Fruit fly (Drosophila melanogaster): ENCODE results near the gene miple2.

The miple2 gene

dm6 chr3L:270760-271500 is at the start of gene miple2:
TSS of gene miple2 (plus strand) at chr3L:271200.
- peak; percentile 47 for TF ChIP-seq noc (tag; optimal IDR thresholded peaks at IDR 0.05)

- peak; percentile 64 for TF ChIP-seq noc (tag; optimal IDR thresholded peaks at IDR 0.05)
Observed at dm6 chr3L:223019-223902, 47.7 kb upstream of the miple2 start, which contains the start of the genes pyx and CG33229. TSS of gene pyx (minus strand) at chr3L:223069. TSS of gene CG33229 (plus strand) at chr3L:223852.

dm6 chr3L:224004-224951 is 46.7 kb upstream of the miple2 start:
- no peak for TF ChIP-seq noc (tag; optimal IDR thresholded peaks at IDR 0.05)

- no peak for TF ChIP-seq noc (tag; optimal IDR thresholded peaks at IDR 0.05)
Observed at dm6 chr3L:225120-225519, 45.9 kb upstream of the miple2 start.

- no peak for TF ChIP-seq noc (tag; optimal IDR thresholded peaks at IDR 0.05)
Observed at dm6 chr3L:231504-231903, 39.5 kb upstream of the miple2 start, which contains the start of gene CG42846. TSS of gene CG42846 (minus strand) at chr3L:231604.

- no peak for TF ChIP-seq noc (tag; optimal IDR thresholded peaks at IDR 0.05)
Observed at dm6 chr3L:232267-232666, 38.7 kb upstream of the miple2 start, which contains the start of gene CG34454. TSS of gene CG34454 (minus strand) at chr3L:232350.

- TF ChIP-seq noc (tag; optimal IDR thresholded peaks at IDR 0.05), result no peak
Observed at dm6 chr3L:233251-233650, 37.7 kb upstream of the miple2 start, which contains the start of gene CG34453. TSS of gene CG34453 (minus strand) at chr3L:233351.

dm6 chr3L:234337-234736 is 36.7 kb upstream of the miple2 start:
- no peak for TF ChIP-seq noc (tag; optimal IDR thresholded peaks at IDR 0.05)

- TF ChIP-seq noc (tag; optimal IDR thresholded peaks at IDR 0.05), result no peak
Observed at dm6 chr3L:246644-247199, 24.3 kb upstream of the miple2 start.

dm6 chr3L:247482-248225 is 23.3 kb upstream of the miple2 start, which contains the start of gene mthl14:
TSS of gene mthl14 (plus strand) at chr3L:247491.
- TF ChIP-seq noc (tag; optimal IDR thresholded peaks at IDR 0.05), result no peak

dm6 chr3L:248226-248758 is 22.7 kb upstream of the miple2 start:
- no peak for TF ChIP-seq noc (tag; optimal IDR thresholded peaks at IDR 0.05)

dm6 chr3L:257618-258475 is 13.2 kb upstream of the miple2 start, which contains the start of the genes DIP2 and wac:
TSS of gene DIP2 (minus strand) at chr3L:257954.
TSS of gene wac (plus strand) at chr3L:258176.
- no peak for TF ChIP-seq noc (tag; optimal IDR thresholded peaks at IDR 0.05)

- TF ChIP-seq noc (tag; optimal IDR thresholded peaks at IDR 0.05), result no peak
Observed at dm6 chr3L:262724-263177, 8.2 kb upstream of the miple2 start.
